Worm (Caenorhabditis elegans) whole organism, young adult: ENCODE data around the gene clec-56.

Source experiments
- B0035.1 ChIP-seq: sonication (generic microtip); optimal IDR thresholded peaks from 2 replicates; lab custom pipeline; 2016; ENCODE audit warnings: missing genetic modification characterization, mild to moderate bottlenecking, missing compliant biosample characterization, missing genotype, missing genetic modification reagents
- F10E7.11 ChIP-seq: sonication (generic microtip); optimal IDR thresholded peaks from 2 replicates; lab custom pipeline; 2017; ENCODE audit warnings: mild to moderate bottlenecking, missing genetic modification characterization, moderate library complexity, missing compliant biosample characterization
- F22D6.2 ChIP-seq: sonication (generic microtip); optimal IDR thresholded peaks from 2 replicates; lab custom pipeline; 2016; ENCODE audit warnings: mild to moderate bottlenecking, missing genetic modification characterization, missing compliant biosample characterization
- F23B12.7 ChIP-seq: sonication (generic microtip); optimal IDR thresholded peaks from 2 replicates; lab custom pipeline; 2017; ENCODE audit warnings: missing genetic modification characterization, mild to moderate bottlenecking, missing compliant biosample characterization, antibody characterized with exemption, moderate library complexity; ENCODE audit not compliant: insufficient read depth
- F33H1.4 ChIP-seq: fragments of 200-800 bp; sonication (Bioruptor generic); IDR thresholded peaks from 2 replicates; pipeline ENCODE4 v1.3.6; 2022; ENCODE audit warnings: missing genetic modification reagents, missing genetic modification characterization, missing compliant biosample characterization
- F57C9.4 ChIP-seq: sonication (generic microtip); optimal IDR thresholded peaks from 2 replicates; lab custom pipeline; 2017; ENCODE audit warnings: mild to moderate bottlenecking, missing genetic modification characterization, missing compliant biosample characterization
- Y53F4B.3 ChIP-seq: fragments of 200-800 bp; sonication (Bioruptor generic); IDR thresholded peaks from 2 replicates; pipeline ENCODE4 v1.3.6; 2022; ENCODE audit warnings: missing genetic modification reagents, missing genetic modification characterization, missing compliant biosample characterization
- Y67H2A.10 ChIP-seq: fragments of 200-800 bp; sonication (Bioruptor generic); conservative IDR thresholded peaks from 2 replicates; pipeline ENCODE4 v1.3.6; 2022; ENCODE audit warnings: missing genetic modification reagents, missing genetic modification characterization, missing compliant biosample characterization
- Y79H2A.3 ChIP-seq: fragments of 200-800 bp; sonication (Bioruptor generic); conservative IDR thresholded peaks from 2 replicates; pipeline ENCODE4 v1.3.6; 2022; ENCODE audit warnings: missing genetic modification reagents, missing genetic modification characterization, missing compliant biosample characterization
- Y95B8A.8 ChIP-seq: fragments of 200-800 bp; sonication (Bioruptor generic); IDR thresholded peaks from 2 replicates; pipeline ENCODE4 v1.3.6; 2022; ENCODE audit warnings: missing genetic modification reagents, missing genetic modification characterization, missing compliant biosample characterization
- aptf-3 ChIP-seq: fragments of 200-800 bp; sonication (Bioruptor generic); IDR thresholded peaks from 2 replicates; pipeline ENCODE4 v1.3.6; 2022; ENCODE audit warnings: missing genetic modification characterization, missing compliant biosample characterization
- athp-1 ChIP-seq: sonication (generic microtip); optimal IDR thresholded peaks from 2 replicates; lab custom pipeline; 2017; ENCODE audit warnings: mild to moderate bottlenecking, missing genetic modification characterization, missing compliant biosample characterization
- attf-6 ChIP-seq: fragments of 200-800 bp; sonication (Bioruptor generic); IDR thresholded peaks from 2 replicates; pipeline ENCODE4 v1.3.6; 2022; ENCODE audit warnings: missing genetic modification reagents, missing genetic modification characterization, missing compliant biosample characterization
- bed-1 ChIP-seq: fragments of 200-800 bp; sonication (Bioruptor generic); IDR thresholded peaks from 2 replicates; pipeline ENCODE4 v1.3.6; 2022; ENCODE audit warnings: missing genetic modification reagents, missing genetic modification characterization, missing compliant biosample characterization
- bed-2 ChIP-seq: fragments of 200-800 bp; sonication (Bioruptor generic); IDR thresholded peaks from 2 replicates; pipeline ENCODE4 v1.3.6; 2022; ENCODE audit warnings: missing genetic modification reagents, missing genetic modification characterization, missing compliant biosample characterization
- cebp-1 ChIP-seq, 2 experiments: fragments of 200-800 bp in 1 of 2; sonication (Bioruptor generic) in 1 of 2; sonication (generic microtip) in 1 of 2; IDR thresholded peaks in 1 of 2; optimal IDR thresholded peaks in 1 of 2; 2 replicates each; pipeline versions ENCODE4 v1.3.6 to Lab custom; 2017 to 2022; ENCODE audit warnings: missing compliant biosample characterization in 2 of 2, missing genetic modification characterization in 2 of 2, mild to moderate bottlenecking in 1 of 2, missing genetic modification reagents in 1 of 2, moderate library complexity in 1 of 2
- cebp-2 ChIP-seq: fragments of 200-800 bp; sonication (Bioruptor generic); IDR thresholded peaks from 2 replicates; pipeline ENCODE4 v1.3.6; 2022; ENCODE audit warnings: missing genetic modification characterization, missing compliant biosample characterization
- ceh-58 ChIP-seq: fragments of 200-800 bp; sonication (Bioruptor generic); IDR thresholded peaks from 2 replicates; pipeline ENCODE4 v1.3.6; 2022; ENCODE audit warnings: missing genetic modification characterization, missing compliant biosample characterization
- ceh-91 ChIP-seq: fragments of 200-800 bp; sonication (Bioruptor generic); IDR thresholded peaks from 2 replicates; pipeline ENCODE4 v1.3.6; 2022; ENCODE audit warnings: missing genetic modification reagents, missing genetic modification characterization, missing compliant biosample characterization
- chd-7 ChIP-seq: sonication (generic microtip); optimal IDR thresholded peaks from 2 replicates; lab custom pipeline; 2016; ENCODE audit warnings: mild to moderate bottlenecking, missing genetic modification characterization, moderate library complexity, missing compliant biosample characterization
- dpff-1 ChIP-seq: sonication (generic microtip); optimal IDR thresholded peaks from 2 replicates; lab custom pipeline; 2017; ENCODE audit warnings: mild to moderate bottlenecking, missing genetic modification characterization, missing compliant biosample characterization
- efl-1 ChIP-seq: fragments of 150-350 bp; optimal IDR thresholded peaks from 2 replicates; lab custom pipeline; 2014; ENCODE audit warnings: missing biosample characterization, missing genetic modification reagents, missing genetic modification characterization
- egl-44 ChIP-seq: fragments of 200-800 bp; sonication (Bioruptor generic); IDR thresholded peaks from 2 replicates; pipeline ENCODE4 v1.3.6; 2022; ENCODE audit warnings: missing genetic modification reagents, missing genetic modification characterization, missing compliant biosample characterization
- him-1 ChIP-seq: sonication (generic microtip); optimal IDR thresholded peaks from 2 replicates; lab custom pipeline; 2016; ENCODE audit warnings: missing genotype, missing genetic modification reagents, missing genetic modification characterization, missing compliant biosample characterization
- hlh-12 ChIP-seq: sonication (generic microtip); optimal IDR thresholded peaks from 2 replicates; lab custom pipeline; 2016; ENCODE audit warnings: missing genetic modification characterization, missing compliant biosample characterization
- hlh-26 ChIP-seq: fragments of 200-800 bp; sonication (Bioruptor generic); conservative IDR thresholded peaks from 2 replicates; pipeline ENCODE4 v1.3.6; 2022; ENCODE audit warnings: missing genetic modification reagents, missing genetic modification characterization, missing compliant biosample characterization
- hrde-1 ChIP-seq: sonication (generic microtip); optimal IDR thresholded peaks from 2 replicates; lab custom pipeline; 2016; ENCODE audit warnings: missing genetic modification characterization, mild to moderate bottlenecking, missing compliant biosample characterization, moderate library complexity, missing genotype, missing genetic modification reagents, borderline replicate concordance
- lag-1 ChIP-seq: fragments of 200-800 bp; sonication (Bioruptor generic); IDR thresholded peaks from 2 replicates; pipeline ENCODE4 v1.3.6; 2022; ENCODE audit warnings: missing genetic modification reagents, missing genetic modification characterization, missing compliant biosample characterization
- lin-40 ChIP-seq: sonication (generic microtip); optimal IDR thresholded peaks from 2 replicates; lab custom pipeline; 2016; ENCODE audit warnings: missing genetic modification characterization, mild to moderate bottlenecking, missing compliant biosample characterization, missing genotype, missing genetic modification reagents
- lsl-1 ChIP-seq: fragments of 200-800 bp; sonication (Bioruptor generic); optimal IDR thresholded peaks from 2 replicates; lab custom pipeline; 2018; ENCODE audit warnings: mild to moderate bottlenecking, missing genetic modification characterization, moderate library complexity, missing compliant biosample characterization
- madf-3 ChIP-seq: fragments of 200-800 bp; sonication (Bioruptor generic); IDR thresholded peaks from 2 replicates; pipeline ENCODE4 v1.3.6; 2022; ENCODE audit warnings: missing genetic modification reagents, missing genetic modification characterization, missing compliant biosample characterization
- madf-6 ChIP-seq: fragments of 200-800 bp; sonication (Bioruptor generic); IDR thresholded peaks from 2 replicates; pipeline ENCODE4 v1.3.6; 2022; ENCODE audit warnings: missing genetic modification reagents, missing genetic modification characterization, missing compliant biosample characterization
- madf-8 ChIP-seq: fragments of 200-800 bp; sonication (Bioruptor generic); conservative IDR thresholded peaks from 2 replicates; pipeline ENCODE4 v1.3.6; 2022; ENCODE audit warnings: missing genetic modification reagents, missing genetic modification characterization, missing compliant biosample characterization
- nfya-1 ChIP-seq: sonication (generic microtip); optimal IDR thresholded peaks from 2 replicates; lab custom pipeline; 2017; ENCODE audit warnings: antibody characterized with exemption, missing compliant biosample characterization, missing genetic modification characterization, borderline replicate concordance; ENCODE audit not compliant: insufficient read depth
- nhr-27 ChIP-seq: fragments of 200-800 bp; sonication (Bioruptor generic); optimal IDR thresholded peaks from 2 replicates; lab custom pipeline; 2018; ENCODE audit warnings: mild to moderate bottlenecking, missing genetic modification characterization, moderate library complexity, missing compliant biosample characterization
- nhr-80 ChIP-seq: sonication (generic microtip); optimal IDR thresholded peaks from 2 replicates; lab custom pipeline; 2016; ENCODE audit warnings: missing genetic modification characterization, missing compliant biosample characterization
- repo-1 ChIP-seq: sonication (generic microtip); optimal IDR thresholded peaks from 2 replicates; lab custom pipeline; 2017; ENCODE audit warnings: mild to moderate bottlenecking, missing genetic modification characterization, missing compliant biosample characterization
- sdz-38 ChIP-seq: sonication (generic microtip); optimal IDR thresholded peaks from 2 replicates; lab custom pipeline; 2016; ENCODE audit warnings: missing genotype, missing genetic modification characterization, missing compliant biosample characterization
- snpc-1.3 ChIP-seq: sonication (generic microtip); optimal IDR thresholded peaks from 2 replicates; lab custom pipeline; 2017; ENCODE audit warnings: missing genetic modification characterization, mild to moderate bottlenecking, missing compliant biosample characterization, antibody characterized with exemption, moderate library complexity, missing genotype, missing genetic modification reagents; ENCODE audit not compliant: insufficient read depth
- snpc-4 ChIP-seq, 5 experiments: fragments of 150-350 bp in 1 of 5; sonication (generic microtip) in 4 of 5; optimal IDR thresholded peaks; 2 replicates each; lab custom pipeline; 2014 to 2018; ENCODE audit warnings: missing genetic modification characterization in 5 of 5, missing biosample characterization in 3 of 5, antibody characterized with exemption in 2 of 5, mild to moderate bottlenecking in 2 of 5, missing compliant biosample characterization in 2 of 5, missing genotype in 2 of 5, moderate library complexity in 2 of 5, missing genetic modification reagents in 1 of 5
- tbx-9 ChIP-seq: sonication (generic microtip); optimal IDR thresholded peaks from 2 replicates; lab custom pipeline; 2016; ENCODE audit warnings: borderline replicate concordance, missing genetic modification characterization, inconsistent platforms, missing compliant biosample characterization
- tlf-1 ChIP-seq: fragments of 200-800 bp; sonication (Bioruptor generic); optimal IDR thresholded peaks from 2 replicates; lab custom pipeline; 2018; ENCODE audit warnings: mild to moderate bottlenecking, missing genetic modification characterization, missing compliant biosample characterization
- xnd-1 ChIP-seq: sonication (generic microtip); optimal IDR thresholded peaks from 2 replicates; lab custom pipeline; 2016; ENCODE audit warnings: missing genotype, missing genetic modification reagents, missing genetic modification characterization, missing compliant biosample characterization
- ztf-18 ChIP-seq: sonication (generic microtip); optimal IDR thresholded peaks from 2 replicates; lab custom pipeline; 2016; ENCODE audit warnings: missing genotype, mild to moderate bottlenecking, missing genetic modification characterization, missing compliant biosample characterization
- ztf-22 ChIP-seq: fragments of 200-800 bp; sonication (Bioruptor generic); optimal IDR thresholded peaks from 2 replicates; lab custom pipeline; 2018; ENCODE audit warnings: mild to moderate bottlenecking, missing genetic modification characterization, moderate library complexity, missing compliant biosample characterization
- ztf-3 ChIP-seq: fragments of 200-800 bp; sonication (Bioruptor generic); optimal IDR thresholded peaks from 2 replicates; lab custom pipeline; 2018; ENCODE audit warnings: mild to moderate bottlenecking, missing genetic modification characterization, missing compliant biosample characterization

clec-56 gene

DNA sequence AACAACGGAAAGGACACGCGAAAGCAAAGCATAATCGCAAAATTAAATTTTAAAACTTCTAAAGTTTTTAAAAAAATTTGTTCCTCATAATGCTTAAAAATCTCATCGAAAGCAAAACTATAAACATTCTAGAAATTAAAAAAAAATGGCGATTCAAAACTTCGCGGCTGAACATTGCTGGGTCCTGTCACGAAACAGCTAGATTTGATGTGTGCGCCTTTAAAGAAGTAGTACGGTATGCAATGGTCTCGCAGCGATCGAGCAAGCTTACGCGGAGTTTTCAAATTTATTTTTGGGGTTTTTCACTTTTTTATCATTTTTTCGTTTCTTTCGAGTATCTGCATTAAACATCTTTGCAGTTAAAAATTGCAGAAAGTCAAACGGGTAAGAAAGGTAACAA is 17.1 kb upstream of the clec-56 start, which contains the start of gene coh-3 (continued):
- no peak for TF ChIP-seq Y79H2A.3 (GFP tag; lab: Robert Waterston, UW)

- TF ChIP-seq F57C9.4 (tag; lab: Kevin White, UChicago): no peak
- TF ChIP-seq cebp-2: no peak
- TF ChIP-seq dpff-1 (tag; lab: Kevin White, UChicago): no peak
- no peak for TF ChIP-seq madf-8
- TF ChIP-seq sdz-38: no peak
- TF ChIP-seq him-1 (tag; lab: Kevin White, UChicago): peak; percentile 17
- TF ChIP-seq hlh-26 (GFP tag; lab: Robert Waterston, UW): no peak
- no peak for TF ChIP-seq lag-1 (GFP tag; lab: Robert Waterston, UW)
- no peak for TF ChIP-seq bed-2 (GFP tag; lab: Robert Waterston, UW)
- TF ChIP-seq chd-7 (tag; lab: Kevin White, UChicago): no peak
- TF ChIP-seq F23B12.7: no peak
- TF ChIP-seq Y53F4B.3 (GFP tag; lab: Robert Waterston, UW): no peak
- peak; percentile 66 for TF ChIP-seq hrde-1 (tag; lab: Kevin White, UChicago)
- no peak for TF ChIP-seq lsl-1
- peak; percentile 5 for TF ChIP-seq xnd-1 (tag; lab: Kevin White, UChicago)
- TF ChIP-seq F10E7.11 (tag; lab: Kevin White, UChicago): no peak
- TF ChIP-seq athp-1: no peak
- no peak for TF ChIP-seq tbx-9
- TF ChIP-seq ceh-91 (GFP tag; lab: Robert Waterston, UW): no peak
- 0 out of 2 replicates have a peak, but pooled peaks have one; percentile 11 for TF ChIP-seq F33H1.4 (GFP tag; lab: Robert Waterston, UW)
- TF ChIP-seq madf-6 (GFP tag; lab: Robert Waterston, UW): 0 out of 2 replicates have a peak, but pooled peaks have one; percentile 28
- TF ChIP-seq attf-6 (GFP tag; lab: Robert Waterston, UW): no peak
- no peak for TF ChIP-seq nhr-80 (tag; lab: Kevin White, UChicago)
- no peak for TF ChIP-seq Y67H2A.10 (GFP tag; lab: Robert Waterston, UW)
- no peak for TF ChIP-seq ztf-3 (GFP tag; lab: Kevin White, UChicago)
- no peak for TF ChIP-seq nhr-27 (tag; lab: Kevin White, UChicago)
- no peak for TF ChIP-seq B0035.1
- TF ChIP-seq egl-44: no peak
- no peak for TF ChIP-seq lin-40 (tag; lab: Kevin White, UChicago)
- TF ChIP-seq F22D6.2: no peak
- no peak for TF ChIP-seq efl-1 (GFP tag; lab: Kevin White, UChicago)
- TF ChIP-seq bed-1 (GFP tag; lab: Robert Waterston, UW): no peak
- no peak for TF ChIP-seq Y95B8A.8 (GFP tag; lab: Robert Waterston, UW)
- no peak for TF ChIP-seq ztf-22 (GFP tag; lab: Kevin White, UChicago)
- no peak for TF ChIP-seq nfya-1 (tag; lab: Kevin White, UChicago)
- TF ChIP-seq ceh-58 (GFP tag; lab: Robert Waterston, UW): no peak
- no peak for TF ChIP-seq snpc-4 (GFP tag; optimal IDR thresholded peaks at IDR 0.05; lab: Kevin White, UChicago)
- TF ChIP-seq snpc-4 (tag; optimal IDR thresholded peaks at IDR 0.05; lab: Kevin White, UChicago): peak in 1 of 4 experiments; percentile 13
- no peak for TF ChIP-seq aptf-3 (GFP tag; lab: Robert Waterston, UW)
- no peak for TF ChIP-seq tlf-1 (GFP tag; lab: Kevin White, UChicago)
- TF ChIP-seq madf-3: no peak
- TF ChIP-seq hlh-12 (tag; lab: Kevin White, UChicago): no peak
- no peak for TF ChIP-seq snpc-1.3 (tag; lab: Kevin White, UChicago)
- no peak for TF ChIP-seq cebp-1 (GFP tag; IDR thresholded peaks at IDR 0.05; lab: Robert Waterston, UW)
- TF ChIP-seq cebp-1 (tag; optimal IDR thresholded peaks at IDR 0.05; lab: Kevin White, UChicago): no peak
- no peak for TF ChIP-seq repo-1 (tag; lab: Kevin White, UChicago)
- no peak for TF ChIP-seq ztf-18
Measured at ce11 chrV:14460122-14460521, 14.1 kb upstream of the clec-56 start.
